Worm (Caenorhabditis elegans): Measurements from ENCODE around the gene F31F7.2.

The F31F7.2 gene

DNA sequence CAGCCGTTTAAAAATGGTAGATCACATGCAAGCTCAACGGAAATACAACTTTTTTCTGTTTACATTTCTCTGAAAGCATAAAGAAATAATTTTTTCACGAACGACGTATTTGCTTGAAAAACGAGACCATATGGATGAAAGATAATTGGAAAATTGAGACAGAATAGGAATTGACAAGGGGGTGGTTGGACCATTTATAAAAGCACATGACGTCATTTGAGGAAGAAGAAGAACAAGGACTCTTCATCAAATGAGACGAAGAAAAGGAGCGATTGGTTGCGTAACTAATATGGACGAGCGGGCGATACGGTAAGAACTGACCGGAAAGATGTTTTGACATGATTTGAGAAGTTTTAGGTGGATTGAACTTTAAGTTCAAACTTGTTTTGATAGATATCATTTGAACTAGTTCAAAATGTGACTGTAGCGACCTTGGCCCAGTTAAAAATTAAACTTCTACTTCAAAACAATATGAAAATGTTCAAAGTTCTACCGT is 42.2 kb upstream of the F31F7.2 start (continued):
- TF ChIP-seq pag-3 (tag; optimal IDR thresholded peaks at IDR 0.05; ENCODE audit: borderline replicate concordance, insufficient read depth) (peak; percentile 66), nhr-85 (tag) (peak; percentile 91), blmp-1 (tag; optimal IDR thresholded peaks at IDR 0.05) (peak; percentile 46), fkh-8 (tag; optimal IDR thresholded peaks at IDR 0.05) (no peak), isw-1 (GFP tag; IDR thresholded peaks at IDR 0.05) (no peak), unc-86 (tag; optimal IDR thresholded peaks at IDR 0.05) (peak; percentile 42), tbx-2 (tag; optimal IDR thresholded peaks at IDR 0.05) (peak; percentile 67), ceh-88 (GFP tag; IDR thresholded peaks at IDR 0.05) (0 out of 2 replicates have a peak, but pooled peaks have one; percentile 26), unc-62 (GFP tag; optimal IDR thresholded peaks at IDR 0.05) (no peak), ztf-11 (tag; optimal IDR thresholded peaks at IDR 0.05) (peak in 1 of 2 experiments; percentile 61), efl-1 (optimal IDR thresholded peaks at IDR 0.05) (peak in 1 of 2 experiments; percentile 7), efl-1 (GFP tag; optimal IDR thresholded peaks at IDR 0.05 in 1 of 2) (peak; percentile 14 to 93), grh-1 (GFP tag; IDR thresholded peaks at IDR 0.05) (peak; percentile 52; the same call in 1 of the 2 replicates), efl-3 (GFP tag; optimal IDR thresholded peaks at IDR 0.05) (no peak)

DNA sequence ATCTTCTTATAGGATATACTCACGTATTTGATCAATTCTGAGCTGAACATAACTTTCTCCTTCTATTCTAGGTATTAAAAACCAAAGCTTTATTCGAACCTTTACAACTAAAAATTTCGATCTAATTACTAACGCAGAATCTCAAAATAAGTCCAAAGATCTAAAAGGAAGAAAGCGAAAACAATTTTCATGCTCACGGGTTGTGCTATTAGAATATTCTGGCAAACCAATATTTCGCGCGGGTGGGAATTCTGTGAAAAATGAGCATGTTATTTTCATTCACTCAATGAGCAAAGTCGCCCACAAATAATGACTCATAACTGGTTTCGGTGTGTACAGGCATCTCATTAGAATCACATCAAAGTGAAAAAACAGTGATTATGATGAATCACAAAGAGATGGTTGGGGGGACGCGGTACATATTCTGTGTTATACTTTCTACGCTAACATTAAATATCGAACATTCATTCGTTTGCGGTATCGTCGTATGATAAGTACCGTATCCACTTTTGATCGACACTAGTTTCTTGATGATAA is 41.7 kb upstream of the F31F7.2 start:
- TF ChIP-seq dsc-1 (tag; optimal IDR thresholded peaks at IDR 0.05) (peak; percentile 70), ces-1 (GFP tag; optimal IDR thresholded peaks at IDR 0.05) (no peak), unc-30 (tag; optimal IDR thresholded peaks at IDR 0.05) (no peak), mep-1 (tag; optimal IDR thresholded peaks at IDR 0.05) (peak; percentile 46), ama-1 (optimal IDR thresholded peaks at IDR 0.05) (peak; percentile 44), nhr-85 (tag) (peak; percentile 80), nhr-28 (tag; optimal IDR thresholded peaks at IDR 0.05) (no peak), mef-2 (tag; optimal IDR thresholded peaks at IDR 0.05) (peak; percentile 54), egl-13 (tag; optimal IDR thresholded peaks at IDR 0.05) (peak; percentile 12), lin-15B (tag; optimal IDR thresholded peaks at IDR 0.05) (peak; percentile 5), zip-4 (GFP tag; optimal IDR thresholded peaks at IDR 0.05) (no peak), ceh-82 (tag; optimal IDR thresholded peaks at IDR 0.05) (peak in 1 of 3 experiments; percentile 4), fkh-8 (tag; optimal IDR thresholded peaks at IDR 0.05) (peak; percentile 91), aly-2 (tag; optimal IDR thresholded peaks at IDR 0.05) (no peak)

DNA sequence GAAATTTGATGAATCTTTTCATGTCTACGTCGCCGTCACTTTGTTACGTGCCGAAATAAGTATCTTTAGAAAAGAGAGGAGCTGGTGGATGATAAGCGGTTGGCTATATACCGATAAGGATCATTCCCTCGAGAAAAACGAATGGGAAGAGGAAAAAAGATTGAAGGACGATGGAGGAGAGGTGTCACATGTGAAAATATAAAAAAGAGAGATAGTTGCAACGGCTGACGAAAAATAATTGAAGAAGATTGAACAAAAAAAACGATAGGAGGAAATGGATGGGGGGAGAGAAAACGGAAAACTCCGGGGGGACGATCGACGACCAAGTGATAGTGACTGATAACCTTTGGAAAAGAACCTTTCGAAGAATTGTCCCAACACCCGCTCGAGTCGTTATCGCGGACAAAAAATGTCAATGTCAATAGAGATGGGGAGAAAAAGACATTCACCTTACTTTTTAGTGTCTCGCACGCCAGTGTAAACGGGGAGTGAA is 41.1 kb upstream of the F31F7.2 start:
- TF ChIP-seq nhr-77 (tag; optimal IDR thresholded peaks at IDR 0.05) (peak; percentile 57), ces-1 (GFP tag; optimal IDR thresholded peaks at IDR 0.05) (no peak), Y116A8C.19 (tag; optimal IDR thresholded peaks at IDR 0.05; ENCODE audit: borderline replicate concordance) (no peak), sox-4 (tag; optimal IDR thresholded peaks at IDR 0.05) (no peak), nhr-11 (tag; optimal IDR thresholded peaks at IDR 0.05) (peak; percentile 40), xbp-1 (tag; optimal IDR thresholded peaks at IDR 0.05) (peak; percentile 59), C34B4.2 (tag; optimal IDR thresholded peaks at IDR 0.05) (no peak), sptf-1 (tag; optimal IDR thresholded peaks at IDR 0.05) (no peak), fkh-4 (tag; optimal IDR thresholded peaks at IDR 0.05; ENCODE audit: borderline replicate concordance) (no peak), fos-1 (tag; optimal IDR thresholded peaks at IDR 0.05) (peak; percentile 2), nhr-85 (tag) (peak; percentile 97), mdl-1 (tag; optimal IDR thresholded peaks at IDR 0.05) (peak in 1 of 2 experiments; percentile 67), hlh-4 (tag; optimal IDR thresholded peaks at IDR 0.05) (no peak), lin-15B (tag; optimal IDR thresholded peaks at IDR 0.05) (no peak), nhr-76 (tag; optimal IDR thresholded peaks at IDR 0.05) (no peak), unc-86 (tag; optimal IDR thresholded peaks at IDR 0.05) (no peak), hlh-17 (GFP tag; optimal IDR thresholded peaks at IDR 0.05; ENCODE audit: borderline replicate concordance) (no peak), grh-1 (GFP tag; IDR thresholded peaks at IDR 0.05) (peak; percentile 28; the same call in 1 of the 2 replicates), fkh-8 (tag; optimal IDR thresholded peaks at IDR 0.05) (no peak), swsn-7 (tag; optimal IDR thresholded peaks at IDR 0.05) (peak; percentile 64), mab-9 (GFP tag; IDR thresholded peaks at IDR 0.05) (0 out of 2 replicates have a peak, but pooled peaks have one; percentile 48), zip-4 (GFP tag; optimal IDR thresholded peaks at IDR 0.05) (peak; percentile 23), pqm-1 (tag; optimal IDR thresholded peaks at IDR 0.05) (peak; percentile 44), ztf-4 (tag; optimal IDR thresholded peaks at IDR 0.05) (peak; percentile 70), lin-39 (tag; optimal IDR thresholded peaks at IDR 0.05) (no peak), skn-1 (tag; optimal IDR thresholded peaks at IDR 0.05) (peak; percentile 44), unc-62 (GFP tag; optimal IDR thresholded peaks at IDR 0.05) (no peak), nhr-237 (tag; optimal IDR thresholded peaks at IDR 0.05) (peak; percentile 17), elt-2 (tag; optimal IDR thresholded peaks at IDR 0.05) (peak; percentile 96), unc-130 (tag; optimal IDR thresholded peaks at IDR 0.05) (peak; percentile 47), rnt-1 (tag; optimal IDR thresholded peaks at IDR 0.05) (peak; percentile 67), unc-30 (tag; optimal IDR thresholded peaks at IDR 0.05) (no peak)

Data from whole organism, L1 larva.